Fruit fly (Drosophila melanogaster): ENCODE data around the gene Prp16.

DNA sequence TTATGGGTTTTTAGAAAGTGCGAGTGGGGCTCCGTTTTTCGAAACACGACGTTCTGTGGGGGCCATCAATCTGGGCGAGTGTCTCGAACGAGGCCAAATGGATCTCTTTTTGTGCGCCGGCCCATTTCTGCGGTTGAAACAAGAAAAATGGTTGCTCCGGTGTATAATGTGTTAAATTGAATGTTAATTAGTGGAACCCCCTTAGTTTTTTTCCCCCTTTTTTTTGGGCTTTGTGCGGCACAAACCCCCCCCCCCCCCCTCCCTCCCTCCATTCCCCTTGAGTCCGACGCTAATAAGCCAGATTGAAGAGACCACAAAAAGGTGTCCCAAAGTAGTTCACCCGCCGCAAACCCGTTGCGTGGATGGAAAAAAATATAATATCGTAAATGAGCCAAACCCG lies 27.5 kb upstream of the Prp16 start:
- no peak for TF ChIP-seq OdsH (GFP tag; optimal IDR thresholded peaks at IDR 0.05)
- TF ChIP-seq Hr78 (GFP tag; optimal IDR thresholded peaks at IDR 0.05) = no peak
- TF ChIP-seq br (GFP tag; optimal IDR thresholded peaks at IDR 0.05) = no peak
- TF ChIP-seq pan (optimal IDR thresholded peaks at IDR 0.05) = no peak
- TF ChIP-seq tai (GFP tag; optimal IDR thresholded peaks at IDR 0.05) = no peak
- TF ChIP-seq Myc (optimal IDR thresholded peaks at IDR 0.05) = no peak
- no peak for TF ChIP-seq dsf (GFP tag; optimal IDR thresholded peaks at IDR 0.05; ENCODE audit: borderline replicate concordance)
